Worm (Caenorhabditis elegans) whole organism, dauer: ENCODE results near the gene capg-2.

Experiments
- unc-62 ChIP-seq: sonication (generic microtip); optimal IDR thresholded peaks from 2 replicates; lab custom pipeline; 2017; ENCODE audit warnings: missing biosample characterization, missing genetic modification reagents, missing genetic modification characterization

The capg-2 gene

ce11 chrV:12275714-12276113 is 4.0 kb downstream of the capg-2 start:
- TF ChIP-seq unc-62 (GFP tag; lab: Kevin White, UChicago): no peak

- no peak for TF ChIP-seq unc-62 (GFP tag; lab: Kevin White, UChicago)
Observed at ce11 chrV:12276946-12277345, 5.3 kb downstream of the capg-2 start, which contains the start of gene bnc-1. Gene bnc-1 (minus strand): TSS chrV:12277046.

- no peak for TF ChIP-seq unc-62 (GFP tag; lab: Kevin White, UChicago)
Observed at ce11 chrV:12281508-12281907, 9.8 kb downstream of the capg-2 start.

ce11 chrV:12283187-12283586 is 11.5 kb downstream of the capg-2 start, which contains the start of gene F55C5.10:
Gene F55C5.10 (plus strand): TSS chrV:12283487.
- no peak for TF ChIP-seq unc-62 (GFP tag; lab: Kevin White, UChicago)

- TF ChIP-seq unc-62 (GFP tag; lab: Kevin White, UChicago): no peak
Observed at ce11 chrV:12287667-12288066, 16.0 kb downstream of the capg-2 start.

- TF ChIP-seq unc-62 (GFP tag; lab: Kevin White, UChicago): no peak
Observed at ce11 chrV:12288577-12288976, 16.9 kb downstream of the capg-2 start, which contains the start of gene rskd-1. Gene rskd-1 (minus strand): TSS chrV:12288615.

- no peak for TF ChIP-seq unc-62 (GFP tag; lab: Kevin White, UChicago)
Observed at ce11 chrV:12291587-12291986, 19.9 kb downstream of the capg-2 start, which contains the start of the genes srpa-68 and srh-16. Gene srpa-68 (minus strand): TSS chrV:12291658. Gene srh-16 (plus strand): TSS chrV:12291861.

- TF ChIP-seq unc-62 (GFP tag; lab: Kevin White, UChicago): no peak
Observed at ce11 chrV:12294091-12294490, 22.4 kb downstream of the capg-2 start.

- no peak for TF ChIP-seq unc-62 (GFP tag; lab: Kevin White, UChicago)
Observed at ce11 chrV:12295015-12295414, 23.3 kb downstream of the capg-2 start.

- no peak for TF ChIP-seq unc-62 (GFP tag; lab: Kevin White, UChicago)
Observed at ce11 chrV:12295520-12295919, 23.8 kb downstream of the capg-2 start.

ce11 chrV:12296122-12296521 is 24.4 kb downstream of the capg-2 start:
- TF ChIP-seq unc-62 (GFP tag; lab: Kevin White, UChicago): no peak

- no peak for TF ChIP-seq unc-62 (GFP tag; lab: Kevin White, UChicago)
Observed at ce11 chrV:12296794-12297193, 25.1 kb downstream of the capg-2 start.

- no peak for TF ChIP-seq unc-62 (GFP tag; lab: Kevin White, UChicago)
Observed at ce11 chrV:12298184-12298583, 26.5 kb downstream of the capg-2 start.

- TF ChIP-seq unc-62 (GFP tag; lab: Kevin White, UChicago): no peak
Observed at ce11 chrV:12299244-12299766, 27.6 kb downstream of the capg-2 start.

- no peak for TF ChIP-seq unc-62 (GFP tag; lab: Kevin White, UChicago)
Observed at ce11 chrV:12300166-12300565, 28.5 kb downstream of the capg-2 start.

- no peak for TF ChIP-seq unc-62 (GFP tag; lab: Kevin White, UChicago)
Observed at ce11 chrV:12300780-12301460, 29.2 kb downstream of the capg-2 start.
